Worm (Caenorhabditis elegans) whole organism, L3 larva: ENCODE results near the gene fbxb-108.

Experiments
- R02D3.7 ChIP-seq: fragments of 150-350 bp; optimal IDR thresholded peaks from 2 replicates; lab custom pipeline; 2014; ENCODE audit warnings: missing biosample characterization, missing genetic modification characterization
- aly-2 ChIP-seq: fragments of 150-350 bp; optimal IDR thresholded peaks from 2 replicates; lab custom pipeline; 2014; ENCODE audit warnings: missing biosample characterization, missing genetic modification characterization
- ama-1 ChIP-seq: fragments of 150-350 bp; optimal IDR thresholded peaks from 2 replicates; lab custom pipeline; 2018
- ceh-16 ChIP-seq: sonication (generic microtip); optimal IDR thresholded peaks from 2 replicates; lab custom pipeline; 2017; ENCODE audit warnings: missing biosample characterization, missing genetic modification characterization
- ceh-28 ChIP-seq: fragments of 150-350 bp; optimal IDR thresholded peaks from 2 replicates; lab custom pipeline; 2014; ENCODE audit warnings: missing biosample characterization, missing genetic modification reagents, missing genetic modification characterization
- ceh-82 ChIP-seq: fragments of 150-350 bp; optimal IDR thresholded peaks from 2 replicates; lab custom pipeline; 2014; ENCODE audit warnings: missing biosample characterization, missing genetic modification characterization
- daf-12 ChIP-seq: fragments of 150-350 bp; optimal IDR thresholded peaks from 2 replicates; lab custom pipeline; 2014; ENCODE audit warnings: missing biosample characterization, missing genetic modification reagents, missing genetic modification characterization
- elt-1 ChIP-seq: fragments of 150-350 bp; optimal IDR thresholded peaks from 2 replicates; lab custom pipeline; 2014; ENCODE audit warnings: missing biosample characterization, missing genetic modification characterization
- elt-2 ChIP-seq: sonication (generic microtip); optimal IDR thresholded peaks from 2 replicates; lab custom pipeline; 2016; ENCODE audit warnings: missing genetic modification reagents, mild to moderate bottlenecking, missing genetic modification characterization, missing compliant biosample characterization
- elt-3 ChIP-seq, 3 experiments: fragments of 150-350 bp in 1 of 3; sonication (generic microtip) in 2 of 3; optimal IDR thresholded peaks; 2 replicates in 2 of 3; 4 replicates in 1 of 3; lab custom pipeline; 2014 to 2017; ENCODE audit warnings: missing biosample characterization in 3 of 3, missing genetic modification characterization in 3 of 3
- eor-1 ChIP-seq, 2 experiments: fragments of 150-350 bp; optimal IDR thresholded peaks; 2 replicates each; lab custom pipeline; 2014 to 2018; ENCODE audit warnings: missing biosample characterization in 2 of 2, missing genetic modification characterization in 2 of 2
- fkh-10 ChIP-seq: sonication (generic microtip); optimal IDR thresholded peaks from 2 replicates; lab custom pipeline; 2017; ENCODE audit warnings: missing biosample characterization, missing genetic modification reagents, missing genetic modification characterization
- fkh-2 ChIP-seq: fragments of 150-350 bp; optimal IDR thresholded peaks from 2 replicates; lab custom pipeline; 2014; ENCODE audit warnings: missing biosample characterization, missing genetic modification reagents, missing genetic modification characterization
- fos-1 ChIP-seq: fragments of 150-350 bp; optimal IDR thresholded peaks from 2 replicates; lab custom pipeline; 2014; ENCODE audit warnings: missing biosample characterization, missing genetic modification characterization
- jun-1 ChIP-seq: fragments of 150-350 bp; optimal IDR thresholded peaks from 2 replicates; lab custom pipeline; 2014; ENCODE audit warnings: missing biosample characterization, missing genetic modification reagents, missing genetic modification characterization
- lin-15B ChIP-seq: fragments of 150-350 bp; optimal IDR thresholded peaks from 2 replicates; lab custom pipeline; 2014; ENCODE audit warnings: missing biosample characterization, missing genetic modification characterization
- lin-39 ChIP-seq: fragments of 150-350 bp; optimal IDR thresholded peaks from 2 replicates; lab custom pipeline; 2018; ENCODE audit warnings: missing biosample characterization, missing genetic modification reagents, missing genetic modification characterization
- lsy-12 ChIP-seq: sonication (generic microtip); optimal IDR thresholded peaks from 2 replicates; lab custom pipeline; 2016; ENCODE audit warnings: mild to moderate bottlenecking, missing genetic modification characterization, missing compliant biosample characterization
- mdl-1 ChIP-seq: fragments of 150-350 bp; optimal IDR thresholded peaks from 2 replicates; lab custom pipeline; 2014; ENCODE audit warnings: missing biosample characterization, missing genetic modification characterization
- mml-1 ChIP-seq: fragments of 150-350 bp; sonication (generic microtip); optimal IDR thresholded peaks from 3 replicates; lab custom pipeline; 2014; ENCODE audit warnings: missing biosample characterization, missing genetic modification characterization
- nfya-1 ChIP-seq: sonication (generic microtip); optimal IDR thresholded peaks from 2 replicates; lab custom pipeline; 2017; ENCODE audit warnings: missing genetic modification characterization, mild to moderate bottlenecking, missing compliant biosample characterization, antibody characterized with exemption, moderate library complexity; ENCODE audit not compliant: insufficient read depth
- nhr-11 ChIP-seq: fragments of 150-350 bp; optimal IDR thresholded peaks from 2 replicates; lab custom pipeline; 2014; ENCODE audit warnings: missing biosample characterization, missing genetic modification characterization
- nhr-12 ChIP-seq: fragments of 150-350 bp; optimal IDR thresholded peaks from 2 replicates; lab custom pipeline; 2014; ENCODE audit warnings: missing biosample characterization, missing genetic modification characterization
- nhr-23 ChIP-seq: fragments of 150-350 bp; optimal IDR thresholded peaks from 2 replicates; lab custom pipeline; 2014; ENCODE audit warnings: missing biosample characterization, missing genetic modification reagents, missing genetic modification characterization
- nhr-237 ChIP-seq: fragments of 150-350 bp; optimal IDR thresholded peaks from 2 replicates; lab custom pipeline; 2014; ENCODE audit warnings: missing biosample characterization, missing genetic modification characterization
- nhr-25 ChIP-seq: sonication (generic microtip); optimal IDR thresholded peaks from 2 replicates; lab custom pipeline; 2017; ENCODE audit warnings: missing biosample characterization, missing genetic modification characterization
- nhr-28 ChIP-seq: fragments of 150-350 bp; optimal IDR thresholded peaks from 2 replicates; lab custom pipeline; 2014; ENCODE audit warnings: missing biosample characterization, missing genetic modification characterization
- nhr-43 ChIP-seq: sonication (generic microtip); optimal IDR thresholded peaks from 2 replicates; lab custom pipeline; 2016; ENCODE audit warnings: mild to moderate bottlenecking, missing genetic modification characterization, missing compliant biosample characterization; ENCODE audit not compliant: poor library complexity, severe bottlenecking
- nhr-76 ChIP-seq: fragments of 150-350 bp; sonication (generic microtip); optimal IDR thresholded peaks from 5 replicates; lab custom pipeline; 2014; ENCODE audit warnings: missing biosample characterization, missing genetic modification characterization
- nhr-77 ChIP-seq: fragments of 150-350 bp; optimal IDR thresholded peaks from 2 replicates; lab custom pipeline; 2014; ENCODE audit warnings: missing biosample characterization, missing genetic modification characterization
- pha-4 ChIP-seq: fragments of 150-350 bp; optimal IDR thresholded peaks from 2 replicates; lab custom pipeline; 2014; ENCODE audit warnings: missing biosample characterization, missing genetic modification reagents, missing genetic modification characterization
- sea-2 ChIP-seq: fragments of 150-350 bp; sonication (generic microtip); optimal IDR thresholded peaks from 4 replicates; lab custom pipeline; 2014; ENCODE audit warnings: missing biosample characterization, missing genetic modification reagents, missing genetic modification characterization
- skn-1 ChIP-seq: fragments of 150-350 bp; optimal IDR thresholded peaks from 2 replicates; lab custom pipeline; 2014; ENCODE audit warnings: missing biosample characterization, missing genetic modification characterization
- snpc-4 ChIP-seq: fragments of 150-350 bp; optimal IDR thresholded peaks from 2 replicates; lab custom pipeline; 2014; ENCODE audit warnings: missing biosample characterization, missing genetic modification characterization
- tbx-2 ChIP-seq: sonication (generic microtip); optimal IDR thresholded peaks from 2 replicates; lab custom pipeline; 2016; ENCODE audit warnings: mild to moderate bottlenecking, missing genetic modification characterization, missing compliant biosample characterization
- unc-39 ChIP-seq: sonication (generic microtip); optimal IDR thresholded peaks from 4 replicates; lab custom pipeline; 2017; ENCODE audit warnings: missing biosample characterization, missing genetic modification characterization
- unc-62 ChIP-seq: fragments of 150-350 bp; sonication (generic microtip); optimal IDR thresholded peaks from 4 replicates; lab custom pipeline; 2014; ENCODE audit warnings: missing biosample characterization, missing genetic modification reagents, missing genetic modification characterization
- ztf-11 ChIP-seq: fragments of 150-350 bp; optimal IDR thresholded peaks from 2 replicates; lab custom pipeline; 2014; ENCODE audit warnings: missing biosample characterization, missing genetic modification characterization
- ztf-4 ChIP-seq: fragments of 150-350 bp; optimal IDR thresholded peaks from 2 replicates; lab custom pipeline; 2014; ENCODE audit warnings: missing biosample characterization, missing genetic modification characterization

fbxb-108 gene

DNA sequence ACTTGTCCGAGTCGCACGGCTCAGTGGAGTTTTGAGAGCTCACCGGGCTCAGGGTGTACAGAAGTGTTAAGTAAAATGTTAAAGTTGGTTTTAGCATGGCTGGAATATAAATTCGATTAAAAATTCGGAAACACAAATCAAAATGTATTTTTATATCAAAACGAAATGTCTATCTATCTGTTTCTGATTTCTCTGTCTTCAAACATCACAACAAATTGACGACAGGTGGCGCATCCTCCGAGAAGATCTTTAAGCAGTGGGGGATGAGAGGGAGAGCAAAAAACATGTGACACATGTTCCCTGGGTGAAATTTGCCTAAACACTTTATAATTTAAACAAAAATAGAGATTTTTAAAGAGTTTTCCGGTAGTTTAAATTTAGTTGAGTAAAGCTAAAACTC lies 4.3 kb downstream of the fbxb-108 start, which contains the start of gene F08D12.7:
Gene F08D12.7, minus strand, starts transcription at position 101 of the 400 bp plus-strand sequence.
- TF ChIP-seq fkh-2 (tag; lab: Kevin White, UChicago) (no peak), nhr-237 (tag; lab: Kevin White, UChicago) (no peak), unc-39 (tag; lab: Kevin White, UChicago) (no peak), nhr-43 (tag; lab: Kevin White, UChicago) (no peak)

ce11 chrII:2770788-2771187 lies 6.0 kb downstream of the fbxb-108 start, which contains the start of gene fbxb-105:
Gene fbxb-105 (minus strand): TSS chrII:2770888.
- TF ChIP-seq ceh-16 (tag; lab: Kevin White, UChicago) (no peak), nhr-28 (tag; lab: Kevin White, UChicago) (no peak)

ce11 chrII:2772166-2772565 lies 7.4 kb downstream of the fbxb-108 start, which contains the start of gene sdz-10:
Gene sdz-10 (minus strand): TSS chrII:2772266.
- no peak for TF ChIP-seq ztf-4 (tag; lab: Kevin White, UChicago)
- TF ChIP-seq lin-15B (tag; lab: Kevin White, UChicago): no peak
- TF ChIP-seq daf-12 (tag; lab: Kevin White, UChicago): no peak
- TF ChIP-seq elt-1 (tag; lab: Kevin White, UChicago): no peak
- TF ChIP-seq ceh-28 (tag; lab: Kevin White, UChicago): no peak
- TF ChIP-seq mdl-1 (tag; lab: Kevin White, UChicago): no peak
- TF ChIP-seq mml-1: no peak
- no peak for TF ChIP-seq nhr-237 (tag; lab: Kevin White, UChicago)
- TF ChIP-seq aly-2 (tag; lab: Kevin White, UChicago): no peak
- no peak for TF ChIP-seq nhr-77 (tag; lab: Kevin White, UChicago)
- no peak for TF ChIP-seq fos-1 (tag; lab: Kevin White, UChicago)
- TF ChIP-seq fkh-10 (GFP tag; lab: Kevin White, UChicago): no peak
- no peak for TF ChIP-seq tbx-2 (tag; lab: Kevin White, UChicago)
- TF ChIP-seq ceh-16 (tag; lab: Kevin White, UChicago): no peak
- TF ChIP-seq lsy-12 (tag; lab: Kevin White, UChicago): no peak
- no peak for TF ChIP-seq eor-1 (tag; optimal IDR thresholded peaks at IDR 0.05; lab: Kevin White, UChicago)
- TF ChIP-seq nhr-76 (tag; lab: Kevin White, UChicago): no peak

DNA sequence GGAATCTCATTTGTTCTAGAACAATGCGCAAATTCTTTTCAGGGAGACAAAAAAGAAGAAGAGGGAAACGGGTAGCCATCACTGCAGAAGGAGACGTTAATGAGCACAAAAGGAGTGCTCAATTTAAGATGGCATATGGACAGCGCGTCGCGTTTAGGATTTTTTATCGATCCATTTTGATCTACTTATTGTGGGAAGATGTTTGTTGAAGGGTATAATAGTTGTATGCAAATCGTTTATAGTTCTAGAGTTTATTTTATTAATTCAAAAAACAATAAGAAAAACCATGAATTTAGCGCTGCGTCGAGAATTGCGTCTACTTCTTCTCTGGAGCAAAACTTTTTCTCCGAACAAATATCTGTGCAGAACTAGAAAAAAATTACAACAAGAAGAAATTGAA lies 8.8 kb downstream of the fbxb-108 start, which contains the start of gene sdz-9:
Gene sdz-9, minus strand, starts transcription at position 101 of the 400 bp plus-strand sequence.
- TF ChIP-seq nhr-43 (tag; lab: Kevin White, UChicago) (no peak), pha-4 (tag; lab: Kevin White, UChicago) (no peak), mml-1 (no peak), jun-1 (tag; lab: Kevin White, UChicago) (no peak), unc-39 (tag; lab: Kevin White, UChicago) (no peak), eor-1 (tag; optimal IDR thresholded peaks at IDR 0.05; lab: Kevin White, UChicago) (no peak), R02D3.7 (tag; lab: Kevin White, UChicago) (no peak), nfya-1 (tag; lab: Kevin White, UChicago) (no peak), unc-62 (GFP tag; lab: Kevin White, UChicago) (no peak), lin-39 (tag; lab: Kevin White, UChicago) (no peak), nhr-23 (tag; lab: Kevin White, UChicago) (no peak), tbx-2 (tag; lab: Kevin White, UChicago) (no peak), ztf-4 (tag; lab: Kevin White, UChicago) (no peak), daf-12 (tag; lab: Kevin White, UChicago) (no peak), elt-2 (tag; lab: Kevin White, UChicago) (no peak), nhr-25 (tag; lab: Kevin White, UChicago) (no peak), elt-3 (tag; optimal IDR thresholded peaks at IDR 0.05; lab: Kevin White, UChicago) (no peak), ztf-11 (no peak)
- TF ChIP-seq, all 47 proteins: peak for 0

DNA sequence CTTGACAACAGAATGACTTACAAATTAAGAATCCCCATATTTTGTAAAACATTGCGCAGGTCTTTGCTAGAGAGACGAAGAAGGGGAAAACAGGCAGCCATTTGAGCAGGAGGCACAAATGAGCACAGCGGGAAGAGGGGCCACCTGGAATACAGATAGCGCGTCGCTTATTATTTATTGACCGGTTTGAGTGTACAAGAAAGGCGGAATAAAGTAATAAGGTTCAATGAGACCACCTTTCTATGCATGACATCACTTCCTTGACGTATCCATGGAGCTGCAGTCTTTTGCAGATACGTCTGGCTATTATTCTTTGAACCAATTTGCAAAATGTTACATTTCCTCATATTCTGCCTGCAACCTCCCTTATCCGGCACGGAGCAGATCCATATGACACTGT lies 10.1 kb downstream of the fbxb-108 start, which contains the start of gene fbxb-111:
Gene fbxb-111, minus strand, starts transcription at position 101 of the 400 bp plus-strand sequence.
- TF ChIP-seq ama-1 (lab: Kevin White, UChicago): no peak
- no peak for TF ChIP-seq nhr-12 (tag; lab: Kevin White, UChicago)
- no peak for TF ChIP-seq nhr-25 (tag; lab: Kevin White, UChicago)
- TF ChIP-seq snpc-4: no peak
- no peak for TF ChIP-seq nhr-11 (tag; lab: Kevin White, UChicago)
- TF ChIP-seq ceh-82 (tag; lab: Kevin White, UChicago): no peak
- TF ChIP-seq ztf-11: no peak
- TF ChIP-seq sea-2 (GFP tag; lab: Kevin White, UChicago): no peak
- no peak for TF ChIP-seq lin-39 (tag; lab: Kevin White, UChicago)
- TF ChIP-seq elt-3 (tag; optimal IDR thresholded peaks at IDR 0.05; lab: Kevin White, UChicago): no peak
- TF ChIP-seq skn-1: no peak
- TF ChIP-seq nhr-76 (tag; lab: Kevin White, UChicago): no peak
